Worm (Caenorhabditis elegans): ENCODE results near the gene sri-34.
A peak's percentile ranks its signal among the peaks of the same experiment; 100 is the strongest.
"Not testable (repeated sequence)": the region's sequence is repeated elsewhere in the genome, so short reads cannot be mapped to it uniquely, and the experiment has no call there.

sri-34 gene

ce11 chrII:3149521-3150190 lies 9.2 kb downstream of the sri-34 start, which contains the start of the genes T10D4.11 and T10D4.1:
Gene T10D4.11, minus strand, starts transcription at chrII:3149621.
Gene T10D4.1, plus strand, starts transcription at chrII:3150140.
- TF ChIP-seq flt-1 (GFP tag; IDR thresholded peaks at IDR 0.05), result no peak
- TF ChIP-seq med-1 (GFP tag; optimal IDR thresholded peaks at IDR 0.05; ENCODE audit: insufficient read depth), result no peak
- TF ChIP-seq ref-1 (GFP tag; conservative IDR thresholded peaks at IDR 0.05), result no peak
- no peak for TF ChIP-seq tab-1 (GFP tag; IDR thresholded peaks at IDR 0.05)
- TF ChIP-seq cog-1 (tag; optimal IDR thresholded peaks at IDR 0.05), result no peak
- TF ChIP-seq T22C8.4 (GFP tag; IDR thresholded peaks at IDR 0.05), result no peak
- no peak for TF ChIP-seq klf-2 (GFP tag; conservative IDR thresholded peaks at IDR 0.05)
- TF ChIP-seq ztf-23 (GFP tag; IDR thresholded peaks at IDR 0.05), result no peak
- TF ChIP-seq ztf-29 (GFP tag; IDR thresholded peaks at IDR 0.05), result no peak

DNA sequence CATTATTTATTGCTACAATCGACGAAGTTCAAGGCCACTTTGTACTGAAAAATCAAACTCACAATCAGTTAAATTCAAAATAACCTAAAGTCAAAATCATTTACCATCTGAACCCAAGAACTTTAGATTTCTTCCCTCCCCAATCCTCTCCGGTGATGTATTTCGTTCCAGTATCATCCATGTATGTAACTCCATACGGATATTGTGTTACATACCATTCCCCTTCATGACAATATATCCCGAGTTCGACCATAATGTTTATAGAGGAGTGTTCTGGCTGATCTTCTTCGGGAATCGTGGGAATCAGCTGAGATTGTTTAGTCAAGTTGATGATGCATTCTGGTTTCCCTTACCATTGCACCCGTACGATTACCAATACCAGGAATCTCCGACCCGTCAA lies 10.5 kb downstream of the sri-34 start:
- TF ChIP-seq flt-1 (GFP tag; IDR thresholded peaks at IDR 0.05) (no peak), T22C8.4 (GFP tag; IDR thresholded peaks at IDR 0.05) (no peak), med-1 (GFP tag; optimal IDR thresholded peaks at IDR 0.05; ENCODE audit: insufficient read depth) (no peak), ref-1 (GFP tag; conservative IDR thresholded peaks at IDR 0.05) (no peak), ztf-23 (GFP tag; IDR thresholded peaks at IDR 0.05) (no peak), tab-1 (GFP tag; IDR thresholded peaks at IDR 0.05) (no peak), cog-1 (tag; optimal IDR thresholded peaks at IDR 0.05) (no peak), ztf-29 (GFP tag; IDR thresholded peaks at IDR 0.05) (no peak), klf-2 (GFP tag; conservative IDR thresholded peaks at IDR 0.05) (no peak)

DNA sequence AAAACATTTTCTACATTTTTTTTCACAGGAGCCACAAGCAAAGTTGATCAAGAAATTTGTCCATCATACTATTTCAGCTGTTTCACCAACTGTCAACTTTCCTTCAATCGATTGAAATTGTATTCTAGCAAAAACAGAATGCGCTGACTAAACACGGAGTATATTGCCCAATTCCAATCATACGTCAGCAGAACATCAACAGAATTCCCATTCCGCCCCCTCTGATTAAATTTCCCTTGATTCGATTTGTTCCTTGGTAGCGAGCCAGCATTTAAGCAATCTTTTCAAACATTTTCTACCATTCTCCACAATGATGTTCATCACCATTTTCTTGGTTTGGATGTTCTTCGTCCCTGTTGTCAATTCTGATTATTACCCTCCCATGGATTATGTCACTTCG lies 13.0 kb downstream of the sri-34 start, which contains the start of gene T10D4.15:
Gene T10D4.15 (plus strand): TSS at position 301 of the 400 bp plus-strand sequence.
- TF ChIP-seq ref-1 (GFP tag; conservative IDR thresholded peaks at IDR 0.05) (no peak), ztf-23 (GFP tag; IDR thresholded peaks at IDR 0.05) (no peak), T22C8.4 (GFP tag; IDR thresholded peaks at IDR 0.05) (no peak), ztf-29 (GFP tag; IDR thresholded peaks at IDR 0.05) (no peak), flt-1 (GFP tag; IDR thresholded peaks at IDR 0.05) (no peak), cog-1 (tag; optimal IDR thresholded peaks at IDR 0.05) (no peak), med-1 (GFP tag; optimal IDR thresholded peaks at IDR 0.05; ENCODE audit: insufficient read depth) (no peak), tab-1 (GFP tag; IDR thresholded peaks at IDR 0.05) (no peak)

- not testable (repeated sequence) for TF ChIP-seq tab-1 (GFP tag; IDR thresholded peaks at IDR 0.05); cog-1 (tag; optimal IDR thresholded peaks at IDR 0.05); flt-1 (GFP tag; IDR thresholded peaks at IDR 0.05)
Observed at ce11 chrII:3144552-3144951, 14.3 kb downstream of the sri-34 start, which contains the start of gene sri-43. Gene sri-43, minus strand, starts transcription at chrII:3144652.

ce11 chrII:3142855-3143254 lies 16.0 kb downstream of the sri-34 start, which contains the start of gene sri-42:
Gene sri-42, minus strand, starts transcription at chrII:3142955.
- TF ChIP-seq flt-1 (GFP tag; IDR thresholded peaks at IDR 0.05); med-1 (GFP tag; optimal IDR thresholded peaks at IDR 0.05; ENCODE audit: insufficient read depth); cog-1 (tag; optimal IDR thresholded peaks at IDR 0.05): not testable (repeated sequence)

DNA sequence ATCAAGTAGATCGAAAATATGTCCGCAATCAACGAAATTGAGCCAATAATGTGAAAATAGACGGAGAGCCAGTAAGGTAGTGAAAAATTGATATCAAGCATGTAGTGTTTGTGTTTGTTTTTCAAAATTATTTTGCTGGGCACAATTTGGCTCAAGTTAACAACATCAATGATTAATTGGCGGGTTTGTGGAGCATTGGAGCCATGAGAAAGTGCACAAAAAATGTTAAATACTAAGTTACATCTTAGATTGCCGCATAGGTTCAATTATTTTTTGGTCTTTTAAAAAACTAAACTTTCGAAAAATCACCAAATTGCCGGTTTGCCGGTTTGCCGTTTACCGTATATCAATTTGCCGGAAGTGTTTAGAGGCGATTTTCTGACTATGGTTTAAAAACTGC lies 21.1 kb downstream of the sri-34 start, which contains the start of gene sri-54:
Gene sri-54 (minus strand): TSS at position 101 of the 400 bp plus-strand sequence.
- TF ChIP-seq med-1 (GFP tag; optimal IDR thresholded peaks at IDR 0.05; ENCODE audit: insufficient read depth) (no peak), klf-2 (GFP tag; conservative IDR thresholded peaks at IDR 0.05) (no peak), cog-1 (tag; optimal IDR thresholded peaks at IDR 0.05) (no peak), flt-1 (GFP tag; IDR thresholded peaks at IDR 0.05) (no peak), ref-1 (GFP tag; conservative IDR thresholded peaks at IDR 0.05) (no peak), T22C8.4 (GFP tag; IDR thresholded peaks at IDR 0.05) (no peak), ztf-29 (GFP tag; IDR thresholded peaks at IDR 0.05) (no peak), tab-1 (GFP tag; IDR thresholded peaks at IDR 0.05) (no peak)

DNA sequence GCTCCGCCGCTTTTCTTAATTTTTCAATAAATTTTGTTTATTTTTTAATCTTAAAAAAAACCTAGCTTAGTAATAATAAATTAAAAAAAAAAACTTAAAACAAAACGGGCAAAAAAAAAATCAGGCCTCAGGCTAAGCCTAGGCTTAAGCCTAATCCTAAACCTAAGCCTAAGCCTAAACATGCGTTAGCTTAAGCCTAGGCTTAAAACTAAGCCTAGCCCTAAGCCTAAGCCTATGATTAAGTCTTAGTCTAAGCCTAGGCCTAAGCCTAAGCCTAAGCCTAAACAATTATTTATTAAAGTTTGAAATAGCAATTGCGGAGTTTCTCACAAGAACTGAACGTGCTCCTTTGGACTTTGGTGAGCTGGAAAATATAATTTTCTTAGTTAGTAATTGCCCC lies 23.6 kb downstream of the sri-34 start:
- TF ChIP-seq T22C8.4 (GFP tag; IDR thresholded peaks at IDR 0.05) (no peak), ztf-29 (GFP tag; IDR thresholded peaks at IDR 0.05) (peak; percentile 20; the same call in 1 of the 2 replicates), tab-1 (GFP tag; IDR thresholded peaks at IDR 0.05) (no peak), med-1 (GFP tag; optimal IDR thresholded peaks at IDR 0.05; ENCODE audit: insufficient read depth) (no peak)

DNA sequence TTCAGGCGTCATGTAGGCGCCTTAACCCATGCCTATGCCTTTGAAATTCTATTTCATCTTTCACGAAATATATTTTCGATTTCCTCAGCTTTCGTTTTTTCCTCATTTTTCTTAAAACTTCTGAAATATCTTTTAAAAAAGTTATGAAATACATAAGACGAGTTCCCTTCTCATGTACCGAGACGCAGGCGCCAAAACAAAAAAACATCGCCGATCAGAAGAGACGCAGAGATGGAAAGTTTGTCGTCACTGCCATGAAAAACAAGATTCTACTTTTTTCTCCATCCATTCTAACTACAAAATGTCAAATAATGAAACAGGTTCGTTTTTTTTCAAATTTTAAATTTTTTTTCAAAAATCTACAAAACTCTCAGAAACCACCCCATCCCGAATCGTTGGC lies 29.9 kb downstream of the sri-34 start, which contains the start of gene chil-24:
Gene chil-24 (plus strand): TSS at position 156 of the 400 bp plus-strand sequence.
- no peak for TF ChIP-seq ztf-29 (GFP tag; IDR thresholded peaks at IDR 0.05)
- no peak for TF ChIP-seq flt-1 (GFP tag; IDR thresholded peaks at IDR 0.05)
- no peak for TF ChIP-seq T22C8.4 (GFP tag; IDR thresholded peaks at IDR 0.05)
- no peak for TF ChIP-seq ref-1 (GFP tag; conservative IDR thresholded peaks at IDR 0.05)
- TF ChIP-seq cog-1 (tag; optimal IDR thresholded peaks at IDR 0.05), result no peak
- TF ChIP-seq med-1 (GFP tag; optimal IDR thresholded peaks at IDR 0.05; ENCODE audit: insufficient read depth), result no peak
- TF ChIP-seq klf-2 (GFP tag; conservative IDR thresholded peaks at IDR 0.05), result no peak
- TF ChIP-seq tab-1 (GFP tag; IDR thresholded peaks at IDR 0.05), result no peak
- no peak for TF ChIP-seq ztf-23 (GFP tag; IDR thresholded peaks at IDR 0.05)

DNA sequence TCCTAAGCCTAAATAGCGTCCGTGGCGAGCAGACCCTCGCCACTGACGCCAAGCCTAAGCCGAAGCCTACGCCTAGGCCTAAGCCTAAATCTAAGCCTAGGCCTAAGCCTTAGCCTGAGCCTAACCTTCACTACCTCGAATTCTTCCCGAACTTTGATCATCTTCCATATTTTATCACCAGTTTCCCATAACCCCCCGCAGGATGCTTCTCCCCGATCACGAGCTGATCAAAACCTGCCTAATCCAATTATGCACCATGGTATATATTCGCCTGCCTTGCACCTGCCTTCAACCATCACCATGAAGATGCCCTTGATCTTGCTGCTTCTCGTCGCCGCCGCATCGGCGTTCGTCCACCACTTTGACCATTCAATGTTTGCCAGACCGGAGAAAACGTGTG lies 32.1 kb downstream of the sri-34 start, which contains the start of gene ins-31:
Gene ins-31 (plus strand): TSS at position 301 of the 400 bp plus-strand sequence.
- 0 out of 2 replicates have a peak, but pooled peaks have one; percentile 32 for TF ChIP-seq ztf-23 (GFP tag; IDR thresholded peaks at IDR 0.05)

DNA sequence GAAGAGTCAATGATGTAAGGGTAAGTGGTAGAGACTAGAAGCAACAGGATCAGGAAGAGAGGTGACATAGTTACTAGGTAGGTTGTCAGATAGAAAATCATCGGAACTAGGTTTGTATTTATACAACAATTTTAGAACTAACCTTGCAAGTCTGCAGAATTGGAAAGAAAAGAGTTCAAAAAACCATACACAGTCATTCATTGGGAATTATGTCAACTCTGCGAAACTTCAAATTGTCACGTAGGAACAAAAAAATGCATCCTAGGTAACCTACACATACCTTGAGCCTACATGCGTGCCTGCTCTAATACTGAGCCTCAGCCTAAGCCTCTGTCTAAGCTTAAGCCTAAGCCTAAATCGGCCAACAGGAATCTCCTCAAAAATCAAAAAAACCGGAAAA lies 32.5 kb downstream of the sri-34 start, which contains the start of gene ins-19:
Gene ins-19 (minus strand): TSS at position 101 of the 400 bp plus-strand sequence.
- TF ChIP-seq med-1 (GFP tag; optimal IDR thresholded peaks at IDR 0.05; ENCODE audit: insufficient read depth) (no peak), flt-1 (GFP tag; IDR thresholded peaks at IDR 0.05) (no peak), tab-1 (GFP tag; IDR thresholded peaks at IDR 0.05) (no peak), ztf-23 (GFP tag; IDR thresholded peaks at IDR 0.05) (no peak), klf-2 (GFP tag; conservative IDR thresholded peaks at IDR 0.05) (no peak), T22C8.4 (GFP tag; IDR thresholded peaks at IDR 0.05) (no peak), ztf-29 (GFP tag; IDR thresholded peaks at IDR 0.05) (no peak), ref-1 (GFP tag; conservative IDR thresholded peaks at IDR 0.05) (no peak), cog-1 (tag; optimal IDR thresholded peaks at IDR 0.05) (no peak)
